Worm (Caenorhabditis elegans): Measurements from ENCODE around the gene sfxn-1.4.

ce11 chrII:11632689-11633088, 48.3 kb downstream of the sfxn-1.4 start:
- TF ChIP-seq ref-1 (GFP tag; conservative IDR thresholded peaks at IDR 0.05) (0 out of 2 replicates have a peak, but pooled peaks have one; percentile 6), cog-1 (tag; optimal IDR thresholded peaks at IDR 0.05) (no peak), T22C8.4 (GFP tag; IDR thresholded peaks at IDR 0.05) (no peak), flt-1 (GFP tag; IDR thresholded peaks at IDR 0.05) (no peak), med-1 (GFP tag; optimal IDR thresholded peaks at IDR 0.05; ENCODE audit: insufficient read depth) (no peak), tab-1 (GFP tag; IDR thresholded peaks at IDR 0.05) (no peak)
